Worm (Caenorhabditis elegans) whole organism, late embryonic: ENCODE data around the gene srh-149.
"Not testable (repeated sequence)": the region's sequence is repeated elsewhere in the genome, so short reads cannot be mapped to it uniquely, and the experiment has no call there.

ENCODE experiments used
- C38D4.7 ChIP-seq: fragments of 200-800 bp; sonication (Bioruptor generic); optimal IDR thresholded peaks from 2 replicates; lab custom pipeline; 2018; ENCODE audit warnings: mild to moderate bottlenecking, missing genetic modification characterization, moderate library complexity, missing compliant biosample characterization
- K02D7.2 ChIP-seq: sonication (generic microtip); optimal IDR thresholded peaks from 2 replicates; lab custom pipeline; 2017; ENCODE audit warnings: mild to moderate bottlenecking, missing genetic modification characterization, missing compliant biosample characterization
- K09A11.1 ChIP-seq: sonication (generic microtip); optimal IDR thresholded peaks from 2 replicates; lab custom pipeline; 2017; ENCODE audit warnings: antibody characterized with exemption, mild to moderate bottlenecking, missing genetic modification characterization, missing compliant biosample characterization; ENCODE audit not compliant: insufficient read depth
- ahr-1 ChIP-seq: sonication (generic microtip); optimal IDR thresholded peaks from 2 replicates; lab custom pipeline; 2016; ENCODE audit warnings: missing genetic modification characterization, missing compliant biosample characterization
- ama-1 ChIP-seq: fragments of 150-350 bp; optimal IDR thresholded peaks from 2 replicates; lab custom pipeline; 2014
- ceh-19 ChIP-seq: fragments of 200-800 bp; sonication (Bioruptor generic); optimal IDR thresholded peaks from 2 replicates; lab custom pipeline; 2018; ENCODE audit warnings: mild to moderate bottlenecking, missing genetic modification characterization, missing compliant biosample characterization
- ceh-2 ChIP-seq: sonication (generic microtip); optimal IDR thresholded peaks from 2 replicates; lab custom pipeline; 2016; ENCODE audit warnings: missing genotype, missing genetic modification characterization, missing compliant biosample characterization
- ceh-22 ChIP-seq: sonication (generic microtip); optimal IDR thresholded peaks from 2 replicates; lab custom pipeline; 2017; ENCODE audit warnings: missing biosample characterization, missing genetic modification characterization
- ceh-30 ChIP-seq: fragments of 150-350 bp; optimal IDR thresholded peaks from 2 replicates; lab custom pipeline; 2014; ENCODE audit warnings: missing biosample characterization, missing genetic modification characterization
- ceh-31 ChIP-seq: sonication (generic microtip); optimal IDR thresholded peaks from 2 replicates; lab custom pipeline; 2016; ENCODE audit warnings: missing genetic modification characterization, missing compliant biosample characterization
- ceh-34 ChIP-seq: sonication (generic microtip); optimal IDR thresholded peaks from 2 replicates; lab custom pipeline; 2016; ENCODE audit warnings: mild to moderate bottlenecking, missing genetic modification characterization, missing compliant biosample characterization
- ceh-45 ChIP-seq: fragments of 200-800 bp; sonication (Bioruptor generic); IDR thresholded peaks from 2 replicates; pipeline ENCODE4 v1.3.6; 2022; ENCODE audit warnings: missing genetic modification reagents, missing genetic modification characterization, missing compliant biosample characterization
- ceh-6 ChIP-seq: fragments of 200-800 bp; sonication (Bioruptor generic); optimal IDR thresholded peaks from 2 replicates; lab custom pipeline; 2018; ENCODE audit warnings: mild to moderate bottlenecking, missing genetic modification characterization, missing compliant biosample characterization
- ceh-9 ChIP-seq: sonication (generic microtip); optimal IDR thresholded peaks from 2 replicates; lab custom pipeline; 2016; ENCODE audit warnings: mild to moderate bottlenecking, missing genetic modification characterization, inconsistent platforms, missing compliant biosample characterization
- elt-4 ChIP-seq: sonication (generic microtip); optimal IDR thresholded peaks from 2 replicates; lab custom pipeline; 2016; ENCODE audit warnings: missing genetic modification characterization, missing compliant biosample characterization
- eyg-1 ChIP-seq: sonication (generic microtip); optimal IDR thresholded peaks from 2 replicates; lab custom pipeline; 2016; ENCODE audit warnings: missing genotype, missing genetic modification characterization, missing compliant biosample characterization
- fax-1 ChIP-seq: sonication (generic microtip); optimal IDR thresholded peaks from 2 replicates; lab custom pipeline; 2016; ENCODE audit warnings: missing genotype, missing genetic modification characterization, missing compliant biosample characterization
- fkh-10 ChIP-seq: fragments of 150-350 bp; optimal IDR thresholded peaks from 2 replicates; lab custom pipeline; 2014; ENCODE audit warnings: missing biosample characterization, missing genetic modification reagents, missing genetic modification characterization
- lin-11 ChIP-seq: fragments of 200-800 bp; sonication (Bioruptor generic); optimal IDR thresholded peaks from 2 replicates; lab custom pipeline; 2018; ENCODE audit warnings: mild to moderate bottlenecking, missing genetic modification characterization, missing compliant biosample characterization
- mec-3 ChIP-seq: sonication (generic microtip); optimal IDR thresholded peaks from 2 replicates; lab custom pipeline; 2016; ENCODE audit warnings: borderline replicate concordance, missing genetic modification characterization, missing compliant biosample characterization
- nhr-11 ChIP-seq: fragments of 150-350 bp; optimal IDR thresholded peaks from 2 replicates; lab custom pipeline; 2014; ENCODE audit warnings: missing biosample characterization, missing genetic modification characterization
- nhr-232 ChIP-seq: sonication (generic microtip); optimal IDR thresholded peaks from 2 replicates; lab custom pipeline; 2016; ENCODE audit warnings: missing genetic modification characterization, missing compliant biosample characterization
- odd-2 ChIP-seq: sonication (generic microtip); optimal IDR thresholded peaks from 2 replicates; lab custom pipeline; 2017; ENCODE audit warnings: antibody characterized with exemption, mild to moderate bottlenecking, missing genetic modification characterization, missing compliant biosample characterization
- pax-1 ChIP-seq: fragments of 150-350 bp; optimal IDR thresholded peaks from 2 replicates; lab custom pipeline; 2014; ENCODE audit warnings: missing biosample characterization, missing genetic modification characterization
- ref-2 ChIP-seq: sonication (generic microtip); optimal IDR thresholded peaks from 2 replicates; lab custom pipeline; 2016; ENCODE audit warnings: missing genetic modification characterization, missing compliant biosample characterization
- syd-9 ChIP-seq: sonication (generic microtip); optimal IDR thresholded peaks from 2 replicates; lab custom pipeline; 2016; ENCODE audit warnings: mild to moderate bottlenecking, missing genetic modification characterization, moderate library complexity, missing compliant biosample characterization
- tbx-2 ChIP-seq: sonication (generic microtip); optimal IDR thresholded peaks from 2 replicates; lab custom pipeline; 2016; ENCODE audit warnings: missing genetic modification characterization, missing compliant biosample characterization
- unc-42 ChIP-seq: sonication (generic microtip); optimal IDR thresholded peaks from 2 replicates; lab custom pipeline; 2016; ENCODE audit warnings: missing genotype, missing genetic modification characterization, missing compliant biosample characterization
- unc-55 ChIP-seq: sonication (generic microtip); optimal IDR thresholded peaks from 2 replicates; lab custom pipeline; 2017; ENCODE audit warnings: missing biosample characterization, missing genetic modification reagents, missing genetic modification characterization

The srh-149 gene

ce11 chrV:15807420-15807819, 33.6 kb downstream of the srh-149 start, which contains the start of gene srsx-38:
Gene srsx-38, minus strand, starts transcription at chrV:15807520.
- not testable (repeated sequence) for TF ChIP-seq syd-9 (tag; lab: Kevin White, UChicago); tbx-2 (tag; lab: Kevin White, UChicago); C38D4.7

ce11 chrV:15803748-15804147, 37.2 kb downstream of the srh-149 start, which contains the start of gene T26E4.18:
Gene T26E4.18, minus strand, starts transcription at chrV:15803848.
- not testable (repeated sequence) for TF ChIP-seq ceh-9 (tag; lab: Kevin White, UChicago); ceh-34; ama-1 (lab: Kevin White, UChicago)

ce11 chrV:15803079-15803478, 37.9 kb downstream of the srh-149 start, which contains the start of gene srd-27:
Gene srd-27, plus strand, starts transcription at chrV:15803379.
- not testable (repeated sequence) for TF ChIP-seq ceh-31 (tag; lab: Kevin White, UChicago); elt-4; ceh-2 (tag; lab: Kevin White, UChicago)

DNA sequence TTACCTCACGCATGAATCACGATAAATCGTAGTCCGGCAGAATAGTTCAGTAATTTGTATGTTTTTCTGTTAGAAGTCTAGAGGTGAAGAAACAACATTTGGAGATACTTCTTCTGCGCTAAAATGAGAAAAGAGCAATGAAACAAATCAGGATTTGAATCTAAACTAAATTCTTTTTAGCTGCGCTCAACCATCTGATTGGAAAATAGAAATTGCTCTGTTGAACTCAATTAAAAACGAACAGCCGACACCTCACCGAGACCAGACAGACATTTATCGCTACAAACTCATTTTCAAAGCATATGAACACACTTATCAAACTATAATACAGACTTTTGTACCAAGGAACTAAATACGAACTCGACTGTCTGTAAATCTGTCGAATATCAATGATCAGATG, 38.4 kb downstream of the srh-149 start, which contains the start of gene T26E4.9:
T26E4.9 (minus strand) TSS at position 101 of the 400 bp plus-strand sequence.
- TF ChIP-seq fkh-10 (GFP tag; lab: Kevin White, UChicago); K09A11.1; pax-1 (tag; lab: Kevin White, UChicago): not testable (repeated sequence)

ce11 chrV:15798108-15798507, 42.9 kb downstream of the srh-149 start, which contains the start of gene T26E4.10:
Gene T26E4.10, minus strand, starts transcription at chrV:15798208.
- TF ChIP-seq unc-42: no peak
- no peak for TF ChIP-seq odd-2 (tag; lab: Kevin White, UChicago)

ce11 chrV:15796087-15796486, 44.9 kb downstream of the srh-149 start, which contains the start of gene nhr-223:
Gene nhr-223, plus strand, starts transcription at chrV:15796387.
- no peak for TF ChIP-seq elt-4
- TF ChIP-seq mec-3 (tag; lab: Kevin White, UChicago): no peak

ce11 chrV:15793270-15793669, 47.7 kb downstream of the srh-149 start, which contains the start of gene T26E4.7:
Gene T26E4.7, plus strand, starts transcription at chrV:15793570.
- TF ChIP-seq ceh-6 (GFP tag; lab: Kevin White, UChicago) (no peak), unc-55 (GFP tag; lab: Kevin White, UChicago) (no peak), elt-4 (no peak), ceh-19 (GFP tag; lab: Kevin White, UChicago) (no peak), K09A11.1 (no peak), eyg-1 (tag; lab: Kevin White, UChicago) (no peak), ceh-22 (tag; lab: Kevin White, UChicago) (no peak), fax-1 (tag; lab: Kevin White, UChicago) (no peak), K02D7.2 (tag; lab: Kevin White, UChicago) (no peak), nhr-11 (tag; lab: Kevin White, UChicago) (no peak), unc-42 (no peak), C38D4.7 (no peak), lin-11 (tag; lab: Kevin White, UChicago) (no peak), ref-2 (tag; lab: Kevin White, UChicago) (no peak), nhr-232 (no peak), ceh-30 (tag; lab: Kevin White, UChicago) (no peak), ceh-45 (no peak), ahr-1 (no peak), tbx-2 (tag; lab: Kevin White, UChicago) (no peak)
